Fruit fly (Drosophila melanogaster) whole organism, larva: ENCODE measurements around the gene grp.
A peak's percentile ranks its signal among the peaks of the same experiment; 100 is the strongest.

Experiments used
- noc ChIP-seq: fragments of 200-800 bp; sonication (Bioruptor generic); optimal IDR thresholded peaks from 3 replicates; lab custom pipeline; 2019; ENCODE audit warnings: missing biosample characterization, mild to moderate bottlenecking, missing genetic modification characterization, moderate library complexity

grp gene

DNA sequence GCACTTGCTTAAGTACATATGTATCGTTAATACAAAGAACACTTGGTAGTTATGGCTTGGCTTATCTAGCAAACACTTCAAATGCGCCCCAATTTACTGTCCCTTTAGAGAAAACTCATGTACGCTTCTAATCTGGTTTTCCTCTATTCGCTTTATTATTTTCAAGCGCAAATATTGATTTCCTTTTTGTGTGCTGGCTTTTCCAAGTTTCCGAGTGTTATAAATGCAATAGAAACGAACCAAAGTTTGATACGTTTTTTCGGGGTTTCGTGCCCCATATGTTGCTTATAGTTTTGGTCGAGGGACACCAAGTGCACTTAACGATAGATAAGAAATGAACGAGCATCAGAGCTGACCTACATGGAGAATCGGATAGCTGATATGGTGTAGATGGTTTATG lies 34.1 kb downstream of the grp start:
- no peak for TF ChIP-seq noc (tag; lab: Kevin White, UChicago)

DNA sequence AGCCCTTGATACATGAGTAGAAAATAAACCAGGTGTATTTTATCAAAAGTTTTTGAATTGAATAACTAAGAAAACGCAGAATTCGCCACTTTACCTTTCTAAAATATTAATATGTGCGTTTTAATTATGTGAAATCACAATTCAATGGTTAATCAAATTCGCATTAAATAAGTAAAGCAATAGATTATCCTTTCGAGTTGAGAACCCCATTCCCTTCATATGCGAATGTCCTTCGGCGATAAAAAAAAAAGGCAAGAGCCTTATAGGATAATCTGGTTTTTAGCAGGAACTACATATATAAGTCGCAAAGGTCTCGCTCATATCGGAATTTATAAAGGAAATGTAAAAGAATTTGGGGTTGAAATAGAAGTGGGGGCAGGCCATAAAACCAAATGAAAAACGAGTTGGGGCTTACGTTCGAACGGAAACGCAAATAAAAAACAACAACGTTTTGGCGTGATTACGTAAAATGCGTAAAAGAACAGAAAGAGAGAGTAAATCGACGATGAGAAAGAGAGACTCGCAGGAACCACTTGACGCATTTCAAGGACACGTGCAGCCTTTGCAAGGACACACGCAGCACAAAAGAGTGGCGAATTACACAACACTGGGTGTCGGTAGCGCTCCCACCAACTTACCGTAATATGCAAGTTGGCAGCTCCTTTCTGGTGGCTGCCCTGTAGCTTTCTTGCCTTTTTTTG lies 35.4 kb downstream of the grp start:
- no peak for TF ChIP-seq noc (tag; lab: Kevin White, UChicago)

DNA sequence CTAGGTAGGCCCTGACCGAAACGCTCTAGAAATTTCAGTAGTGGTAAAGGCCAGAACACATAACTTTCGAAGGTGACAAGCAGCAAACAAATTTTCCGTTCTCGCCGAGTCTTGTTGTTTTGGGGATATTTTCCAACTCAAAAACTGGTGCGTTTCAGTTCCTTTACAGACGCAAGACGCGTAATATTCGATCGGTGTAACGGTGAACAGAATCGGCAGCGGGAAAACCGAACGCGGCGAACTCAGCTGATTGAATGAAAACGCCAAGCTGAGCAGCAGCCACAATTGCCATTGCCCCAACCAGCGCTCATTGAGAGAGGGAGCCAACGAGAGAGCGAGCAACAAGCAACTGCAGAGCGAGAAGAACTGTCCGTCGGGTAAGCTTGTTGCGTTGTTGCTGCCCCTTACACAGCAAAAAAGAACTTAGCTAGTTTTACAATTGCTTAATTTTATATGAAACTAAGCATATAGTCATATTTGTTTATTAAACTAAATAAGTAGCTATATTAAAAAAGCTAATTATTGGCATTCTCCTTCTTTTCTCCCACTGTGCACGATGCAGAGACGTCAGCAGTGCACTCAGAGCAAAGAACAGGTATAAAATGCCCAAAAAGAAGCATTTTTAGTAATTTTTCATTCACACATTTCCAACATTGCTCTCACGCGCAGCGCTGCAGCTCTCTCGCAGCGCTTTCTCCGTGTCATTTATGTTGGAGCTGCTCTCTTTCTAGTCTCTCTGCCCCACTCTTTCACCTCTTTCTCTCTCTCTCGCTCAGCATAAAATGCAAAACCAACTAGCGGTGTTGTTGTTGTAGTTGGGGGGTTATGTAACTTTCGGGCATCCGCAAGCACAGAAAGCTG lies 36.2 kb downstream of the grp start, which contains the start of the genes Cyt-c-d and CG31808:
TSS of gene Cyt-c-d (plus strand) at position 51 of the 861 bp plus-strand sequence.
TSS of gene CG31808 (minus strand) at position 355 of the 861 bp plus-strand sequence.
- peak; percentile 83 for TF ChIP-seq noc (tag; lab: Kevin White, UChicago)

- no peak for TF ChIP-seq noc (tag; lab: Kevin White, UChicago)
These were observed 36.9 kb downstream of the grp start for dm6 chr2L:16716771-16717170.

DNA sequence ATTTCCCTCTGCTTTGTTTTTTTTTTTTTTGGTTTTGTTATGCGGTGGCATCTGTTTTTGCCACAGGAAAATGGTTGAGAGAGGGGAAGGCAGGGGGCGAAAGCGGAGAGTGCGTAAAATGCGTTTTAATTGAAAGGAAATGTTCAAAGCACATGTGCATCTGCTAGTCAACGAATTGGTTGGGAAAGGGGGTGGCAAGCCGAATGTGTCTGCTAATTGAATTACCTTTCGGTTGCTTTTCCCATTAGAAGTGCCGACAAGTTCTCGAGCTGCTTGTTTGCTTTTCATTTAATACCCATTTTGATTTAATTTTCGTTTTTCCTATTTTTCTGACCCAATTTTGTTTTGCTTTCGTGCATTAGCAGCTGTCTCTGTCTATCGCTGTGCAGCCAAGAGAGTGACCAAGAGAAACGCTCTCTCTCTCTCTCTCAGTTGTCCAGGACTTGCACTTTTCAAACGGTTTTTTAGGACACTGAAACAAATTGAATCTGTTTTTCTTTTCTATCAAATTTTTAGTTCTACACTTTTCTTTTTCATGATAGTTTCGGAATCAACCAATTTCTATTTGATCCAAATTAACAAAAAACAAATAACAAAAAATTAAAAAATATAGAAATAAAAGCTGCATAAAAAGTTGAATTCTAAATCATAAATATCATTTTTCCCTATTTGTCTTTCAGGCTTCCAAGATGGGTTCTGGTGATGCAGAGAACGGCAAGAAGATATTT lies 38.8 kb downstream of the grp start:
- no peak for TF ChIP-seq noc (tag; lab: Kevin White, UChicago)

- TF ChIP-seq noc (tag; lab: Kevin White, UChicago), result peak; percentile 49
These were observed 40.0 kb downstream of the grp start, which contains the start of gene Cyt-c-p for dm6 chr2L:16719643-16720515. Gene Cyt-c-p, plus strand, starts transcription at chr2L:16719932.

DNA sequence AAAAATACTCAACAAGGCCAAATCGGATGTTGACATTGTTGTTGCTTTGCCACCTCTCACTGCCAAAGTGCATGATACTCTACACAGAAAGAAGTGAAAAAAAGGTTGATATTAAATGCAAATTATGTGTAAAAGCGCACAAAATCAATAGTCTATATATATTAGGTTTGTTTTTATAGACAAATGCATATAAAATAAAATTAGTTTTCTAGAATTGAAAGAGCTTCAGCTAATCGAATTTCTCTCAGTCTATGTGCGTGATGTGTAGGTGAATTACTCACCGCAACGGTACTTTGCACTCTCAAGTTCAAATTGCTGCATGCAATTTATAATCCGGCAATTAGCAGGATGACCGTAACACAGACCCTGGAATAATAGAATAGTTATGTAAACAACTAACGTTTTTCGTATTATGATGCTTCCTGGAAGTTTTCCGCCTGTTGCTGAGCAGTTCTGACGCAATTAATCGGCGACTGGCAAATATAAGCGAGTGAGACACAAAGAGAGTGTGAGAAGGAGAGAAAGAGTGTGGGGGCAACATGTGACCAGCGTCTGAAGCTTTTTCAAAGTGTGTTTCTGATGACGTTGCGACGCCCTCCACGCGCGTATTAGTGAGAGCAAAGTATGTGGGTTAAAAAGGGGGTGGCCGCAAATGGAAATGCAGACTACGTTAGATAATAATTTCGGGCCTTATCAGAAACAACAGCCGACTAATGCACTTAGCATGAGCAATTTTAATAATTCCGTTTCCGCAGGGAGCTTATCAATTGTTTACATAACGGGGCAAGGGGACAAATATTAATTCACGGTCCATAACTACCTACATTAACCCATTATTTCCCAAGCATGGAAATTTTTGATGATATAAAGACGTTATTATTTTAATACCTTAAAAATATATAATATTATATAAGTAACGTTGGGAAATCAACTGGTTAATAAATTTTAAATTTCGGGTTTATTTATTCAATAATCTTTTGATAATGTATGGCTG lies 41.1 kb downstream of the grp start:
- TF ChIP-seq noc (tag; lab: Kevin White, UChicago), result peak; percentile 80

- TF ChIP-seq noc (tag; lab: Kevin White, UChicago), result no peak
These were observed 42.7 kb downstream of the grp start for dm6 chr2L:16722596-16722995.

dm6 chr2L:16727578-16728023 lies 47.7 kb downstream of the grp start, which contains the start of gene VhaSFD:
Gene VhaSFD, minus strand, starts transcription at chr2L:16727826.
- TF ChIP-seq noc (tag; lab: Kevin White, UChicago), result peak; percentile 53

DNA sequence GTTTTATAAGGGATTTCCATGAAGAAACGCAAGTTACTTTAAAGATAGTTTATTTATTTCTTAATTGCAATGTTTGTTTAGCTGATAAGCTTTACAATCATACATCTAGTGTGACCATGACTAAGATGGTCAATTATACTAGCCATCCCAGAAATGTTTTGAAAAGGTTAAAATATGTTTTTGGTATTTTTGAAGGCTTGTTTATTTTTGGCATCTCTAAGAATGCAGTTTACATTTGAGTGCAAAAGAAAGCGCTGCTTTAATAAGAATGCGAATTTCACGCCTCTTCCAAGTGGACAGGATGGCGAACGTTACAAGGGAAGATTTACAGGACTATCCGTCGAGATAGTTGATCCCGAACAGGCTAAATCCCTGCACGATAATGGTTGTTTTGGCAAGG lies 49.7 kb downstream of the grp start, which contains the start of gene Tsen2:
TSS of gene Tsen2 (plus strand) at position 222 of the 400 bp plus-strand sequence.
- no peak for TF ChIP-seq noc (tag; lab: Kevin White, UChicago)

DNA sequence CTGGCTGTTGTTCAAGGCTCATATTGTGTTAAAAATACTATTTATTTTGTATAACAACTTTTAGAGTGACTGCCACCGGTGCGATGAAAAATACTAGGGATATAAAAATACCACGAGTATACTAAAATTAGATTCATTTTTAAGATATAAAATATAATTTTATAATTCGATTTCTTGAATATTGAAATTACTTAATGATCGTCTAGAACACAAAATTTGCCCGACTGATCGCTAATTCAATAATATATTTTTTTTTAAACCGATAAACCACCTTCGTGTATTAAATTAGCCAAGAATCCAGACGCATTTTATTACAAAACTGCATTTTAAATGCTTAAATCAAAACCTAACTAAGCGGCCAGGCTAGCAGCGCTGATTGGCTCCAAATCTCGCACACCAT lies 51.1 kb downstream of the grp start, which contains the start of gene CG17996:
TSS of gene CG17996 (minus strand) at position 101 of the 400 bp plus-strand sequence.
- TF ChIP-seq noc (tag; lab: Kevin White, UChicago), result no peak

dm6 chr2L:16731799-16732198 lies 51.9 kb downstream of the grp start, which contains the start of gene Prosbeta4:
Gene Prosbeta4, minus strand, starts transcription at chr2L:16732133.
- TF ChIP-seq noc (tag; lab: Kevin White, UChicago), result no peak

DNA sequence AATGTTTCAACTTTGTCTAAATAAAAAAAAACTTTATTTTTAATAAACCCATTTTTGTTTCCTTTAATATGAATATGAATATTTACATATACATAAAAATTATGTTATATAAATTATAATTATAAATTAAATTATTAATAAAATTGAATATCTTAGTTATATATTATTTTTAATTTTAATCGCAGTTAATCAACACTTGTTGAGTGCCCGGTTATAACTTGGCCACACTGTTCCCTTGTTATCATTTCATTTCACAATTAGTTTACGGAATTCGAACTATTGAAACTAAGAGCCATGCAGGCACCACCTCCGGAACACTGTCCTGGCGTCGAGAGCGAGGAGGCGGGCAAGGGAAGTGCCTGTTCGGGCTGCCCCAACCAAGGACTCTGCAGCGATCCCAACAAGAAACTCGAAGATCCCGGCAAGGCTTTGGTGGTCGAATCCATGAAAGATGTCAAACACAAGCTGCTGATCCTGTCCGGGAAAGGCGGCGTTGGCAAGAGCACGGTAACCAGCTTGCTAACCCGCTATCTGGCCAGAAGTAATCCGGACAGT lies 52.6 kb downstream of the grp start, which contains the start of gene Nubp1:
TSS of gene Nubp1 (plus strand) at position 213 of the 555 bp plus-strand sequence.
- TF ChIP-seq noc (tag; lab: Kevin White, UChicago), result no peak
